Worm (Caenorhabditis elegans): Measurements from ENCODE around the gene abts-4.

DNA sequence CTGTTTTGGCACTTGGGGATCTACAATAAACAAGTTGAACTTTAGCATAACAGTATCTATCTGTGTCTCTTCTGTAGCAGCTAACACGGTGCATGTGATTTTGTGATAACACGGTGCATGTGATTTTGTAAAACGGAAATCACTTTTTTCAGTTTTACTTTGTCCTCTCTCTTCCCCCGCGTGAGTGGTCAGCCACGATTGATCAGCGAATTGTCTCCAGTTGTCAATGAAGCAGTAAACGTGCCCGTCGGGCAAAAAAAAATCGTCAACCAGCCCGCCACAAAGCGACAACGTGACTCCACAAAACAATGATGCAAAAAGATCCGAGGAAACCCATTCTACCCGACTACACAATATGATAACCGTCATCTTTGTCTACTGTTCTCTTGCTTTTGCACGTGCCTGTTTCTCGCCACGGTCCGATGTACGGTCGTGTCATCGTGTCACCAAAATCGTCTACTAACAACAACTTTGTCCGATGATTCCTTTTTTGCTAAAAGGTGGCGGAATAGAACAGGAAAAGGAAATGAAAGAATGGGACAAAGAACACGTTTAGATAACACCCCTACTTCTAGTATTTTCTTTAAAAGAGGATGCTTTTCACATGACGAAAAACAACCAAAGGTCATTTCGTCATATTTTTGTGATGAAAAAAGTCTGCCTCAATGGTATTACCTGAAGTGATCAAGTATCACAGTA is 12.3 kb downstream of the abts-4 start:
- TF ChIP-seq unc-55 (GFP tag; optimal IDR thresholded peaks at IDR 0.05) (no peak), aly-2 (tag; optimal IDR thresholded peaks at IDR 0.05) (no peak), R02D3.7 (tag; optimal IDR thresholded peaks at IDR 0.05) (no peak), dmd-4 (tag; optimal IDR thresholded peaks at IDR 0.05) (no peak), alr-1 (tag; optimal IDR thresholded peaks at IDR 0.05) (no peak), ceh-82 (tag; optimal IDR thresholded peaks at IDR 0.05) (no peak), ZK546.5 (tag; optimal IDR thresholded peaks at IDR 0.05) (no peak), elt-1 (tag; optimal IDR thresholded peaks at IDR 0.05) (no peak), snpc-4 (tag; optimal IDR thresholded peaks at IDR 0.05) (no peak), mbf-1 (tag; optimal IDR thresholded peaks at IDR 0.05) (no peak)

Data from whole organism, L2 larva.